Worm (Caenorhabditis elegans) whole organism, L2 larva: ENCODE measurements around the gene K03H1.7.

ENCODE experiments used
- C34F6.9 ChIP-seq: fragments of 150-350 bp; optimal IDR thresholded peaks from 2 replicates; lab custom pipeline; 2014; ENCODE audit warnings: missing biosample characterization, missing genetic modification characterization
- F13H6.1 ChIP-seq: sonication (generic microtip); optimal IDR thresholded peaks from 2 replicates; lab custom pipeline; 2016; ENCODE audit warnings: missing genetic modification characterization, missing compliant biosample characterization
- R02D3.7 ChIP-seq: fragments of 150-350 bp; optimal IDR thresholded peaks from 2 replicates; lab custom pipeline; 2014; ENCODE audit warnings: missing biosample characterization, missing genetic modification characterization
- Y55F3AM.14 ChIP-seq: fragments of 200-800 bp; sonication (Bioruptor generic); optimal IDR thresholded peaks from 2 replicates; lab custom pipeline; 2018; ENCODE audit warnings: mild to moderate bottlenecking, missing genetic modification characterization, missing compliant biosample characterization
- ZK546.5 ChIP-seq: sonication (generic microtip); optimal IDR thresholded peaks from 2 replicates; lab custom pipeline; 2017; ENCODE audit warnings: missing biosample characterization, missing genetic modification characterization
- alr-1 ChIP-seq: fragments of 150-350 bp; optimal IDR thresholded peaks from 2 replicates; lab custom pipeline; 2014; ENCODE audit warnings: missing biosample characterization, missing genetic modification characterization
- aly-2 ChIP-seq: fragments of 150-350 bp; optimal IDR thresholded peaks from 2 replicates; lab custom pipeline; 2014; ENCODE audit warnings: missing biosample characterization, missing genetic modification characterization
- ama-1 ChIP-seq: fragments of 150-350 bp; optimal IDR thresholded peaks from 2 replicates; lab custom pipeline; 2018; ENCODE audit warnings: inconsistent platforms
- blmp-1 ChIP-seq: sonication (generic microtip); optimal IDR thresholded peaks from 2 replicates; lab custom pipeline; 2017; ENCODE audit warnings: missing genetic modification characterization, mild to moderate bottlenecking, missing compliant biosample characterization, antibody characterized with exemption, moderate library complexity; ENCODE audit not compliant: insufficient read depth
- ceh-16 ChIP-seq: fragments of 150-350 bp; optimal IDR thresholded peaks from 2 replicates; lab custom pipeline; 2014; ENCODE audit warnings: missing biosample characterization, missing genetic modification characterization
- ceh-82 ChIP-seq: fragments of 150-350 bp; optimal IDR thresholded peaks from 2 replicates; lab custom pipeline; 2014; ENCODE audit warnings: missing biosample characterization, missing genetic modification characterization
- elt-1 ChIP-seq: fragments of 150-350 bp; optimal IDR thresholded peaks from 2 replicates; lab custom pipeline; 2014; ENCODE audit warnings: missing biosample characterization, missing genetic modification characterization
- fos-1 ChIP-seq: fragments of 150-350 bp; optimal IDR thresholded peaks from 2 replicates; lab custom pipeline; 2014; ENCODE audit warnings: missing biosample characterization, missing genetic modification characterization
- gmeb-1 ChIP-seq: fragments of 150-350 bp; optimal IDR thresholded peaks from 2 replicates; lab custom pipeline; 2014; ENCODE audit warnings: missing biosample characterization, missing genetic modification characterization
- lin-11 ChIP-seq: fragments of 150-350 bp; sonication (generic microtip); optimal IDR thresholded peaks from 2 replicates; lab custom pipeline; 2014; ENCODE audit warnings: missing biosample characterization, missing genetic modification characterization, inconsistent platforms, mixed read lengths
- lin-39 ChIP-seq: fragments of 150-350 bp; optimal IDR thresholded peaks from 2 replicates; lab custom pipeline; 2014; ENCODE audit warnings: missing biosample characterization, missing genetic modification reagents, missing genetic modification characterization
- lsy-2 ChIP-seq, 2 experiments: fragments of 150-350 bp in 1 of 2; sonication (generic microtip) in 1 of 2; optimal IDR thresholded peaks; 2 replicates each; lab custom pipeline; 2014 to 2017; ENCODE audit warnings: missing biosample characterization in 2 of 2, missing genetic modification characterization in 2 of 2
- mab-5 ChIP-seq: fragments of 150-350 bp; optimal IDR thresholded peaks from 2 replicates; lab custom pipeline; 2014; ENCODE audit warnings: missing biosample characterization, missing genetic modification characterization
- nhr-12 ChIP-seq: fragments of 150-350 bp; optimal IDR thresholded peaks from 2 replicates; lab custom pipeline; 2014; ENCODE audit warnings: missing biosample characterization, missing genetic modification characterization
- nhr-23 ChIP-seq: fragments of 150-350 bp; optimal IDR thresholded peaks from 2 replicates; lab custom pipeline; 2014; ENCODE audit warnings: missing biosample characterization, missing genetic modification reagents, missing genetic modification characterization
- nhr-25 ChIP-seq: fragments of 150-350 bp; sonication (generic microtip); optimal IDR thresholded peaks from 3 replicates; lab custom pipeline; 2014; ENCODE audit warnings: missing biosample characterization, missing genetic modification characterization
- nhr-6 ChIP-seq: fragments of 150-350 bp; optimal IDR thresholded peaks from 2 replicates; lab custom pipeline; 2014; ENCODE audit warnings: missing biosample characterization, missing genetic modification characterization
- peb-1 ChIP-seq: fragments of 150-350 bp; optimal IDR thresholded peaks from 2 replicates; lab custom pipeline; 2014; ENCODE audit warnings: missing biosample characterization, missing genetic modification characterization
- sem-4 ChIP-seq: fragments of 150-350 bp; optimal IDR thresholded peaks from 2 replicates; lab custom pipeline; 2014; ENCODE audit warnings: missing biosample characterization, missing genetic modification reagents, missing genetic modification characterization
- sma-3 ChIP-seq: sonication (generic microtip); optimal IDR thresholded peaks from 2 replicates; lab custom pipeline; 2016; ENCODE audit warnings: missing genetic modification reagents, missing genetic modification characterization, missing compliant biosample characterization
- snpc-4 ChIP-seq: fragments of 150-350 bp; optimal IDR thresholded peaks from 2 replicates; lab custom pipeline; 2014; ENCODE audit warnings: missing biosample characterization, missing genetic modification characterization
- unc-39 ChIP-seq: fragments of 150-350 bp; optimal IDR thresholded peaks from 2 replicates; lab custom pipeline; 2014; ENCODE audit warnings: missing biosample characterization, missing genetic modification characterization
- unc-55 ChIP-seq: fragments of 150-350 bp; sonication (generic microtip); optimal IDR thresholded peaks from 3 replicates; lab custom pipeline; 2014; ENCODE audit warnings: missing biosample characterization, missing genetic modification reagents, missing genetic modification characterization
- unc-62 ChIP-seq: fragments of 150-350 bp; optimal IDR thresholded peaks from 2 replicates; lab custom pipeline; 2014; ENCODE audit warnings: missing biosample characterization, missing genetic modification reagents, missing genetic modification characterization
- zag-1 ChIP-seq: fragments of 150-350 bp; optimal IDR thresholded peaks from 2 replicates; lab custom pipeline; 2014; ENCODE audit warnings: missing biosample characterization, missing genetic modification characterization
- ztf-1 ChIP-seq: fragments of 200-800 bp; sonication (Bioruptor generic); conservative IDR thresholded peaks from 2 replicates; pipeline ENCODE4 v1.3.6; 2022; ENCODE audit warnings: missing genetic modification characterization, missing compliant biosample characterization
- ztf-11 ChIP-seq: sonication (generic microtip); optimal IDR thresholded peaks from 2 replicates; lab custom pipeline; 2017; ENCODE audit warnings: missing biosample characterization, missing genetic modification characterization

The K03H1.7 gene

DNA sequence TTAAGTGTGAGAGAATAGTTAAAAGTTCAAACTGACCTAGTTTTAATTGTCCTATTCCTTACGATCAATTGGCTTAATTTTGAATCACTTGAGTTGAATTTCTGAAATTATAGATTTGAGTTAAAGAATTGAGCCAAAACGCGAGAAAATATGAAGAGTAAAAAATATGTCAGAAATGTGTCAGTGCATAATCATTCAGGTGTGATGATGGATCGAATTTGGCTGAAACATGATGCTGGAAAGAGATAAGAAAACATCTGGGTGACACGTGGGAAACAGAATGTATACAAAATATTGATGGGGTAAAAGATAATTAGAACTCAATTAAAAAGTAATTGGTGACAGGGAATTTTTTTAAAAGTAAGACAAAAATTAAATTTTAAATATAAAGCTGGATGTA lies 26.6 kb downstream of the K03H1.7 start, which contains the start of gene R10E12.2:
Gene R10E12.2, minus strand, starts transcription at position 101 of the 400 bp plus-strand sequence.
- TF ChIP-seq ztf-11, result no peak
- no peak for TF ChIP-seq nhr-12 (tag; lab: Kevin White, UChicago)
- no peak for TF ChIP-seq ama-1 (lab: Kevin White, UChicago)
- TF ChIP-seq ceh-82 (tag; lab: Kevin White, UChicago), result no peak
- no peak for TF ChIP-seq nhr-23 (tag; lab: Kevin White, UChicago)
- TF ChIP-seq lin-39 (tag; lab: Kevin White, UChicago), result no peak
- no peak for TF ChIP-seq Y55F3AM.14
- TF ChIP-seq R02D3.7, result no peak
- no peak for TF ChIP-seq nhr-6 (tag; lab: Kevin White, UChicago)
- no peak for TF ChIP-seq C34F6.9 (tag; lab: Kevin White, UChicago)
- no peak for TF ChIP-seq F13H6.1 (tag; lab: Kevin White, UChicago)
- TF ChIP-seq peb-1 (tag; lab: Kevin White, UChicago), result no peak
- no peak for TF ChIP-seq alr-1 (tag; lab: Kevin White, UChicago)
- TF ChIP-seq zag-1 (tag; lab: Kevin White, UChicago), result no peak
- no peak for TF ChIP-seq ztf-1 (GFP tag; lab: Robert Waterston, UW)
- TF ChIP-seq nhr-25 (tag; lab: Kevin White, UChicago), result no peak
- TF ChIP-seq snpc-4 (tag; lab: Kevin White, UChicago), result no peak
- TF ChIP-seq, all 48 proteins: peak for 0

ce11 chrIII:9982119-9982642 lies 35.0 kb downstream of the K03H1.7 start:
- TF ChIP-seq unc-62 (GFP tag; lab: Kevin White, UChicago) (no peak), gmeb-1 (tag; lab: Kevin White, UChicago) (no peak), sma-3 (no peak), F13H6.1 (tag; lab: Kevin White, UChicago) (no peak), aly-2 (no peak), ceh-16 (tag; lab: Kevin White, UChicago) (no peak), unc-39 (no peak), sem-4 (tag; lab: Kevin White, UChicago) (no peak), R02D3.7 (no peak), lsy-2 (tag; optimal IDR thresholded peaks at IDR 0.05; lab: Kevin White, UChicago) (no peak), alr-1 (tag; lab: Kevin White, UChicago) (no peak), nhr-23 (tag; lab: Kevin White, UChicago) (no peak), mab-5 (no peak), nhr-12 (tag; lab: Kevin White, UChicago) (no peak), blmp-1 (tag; lab: Kevin White, UChicago) (no peak), ZK546.5 (tag; lab: Kevin White, UChicago) (no peak)

- no peak for TF ChIP-seq lsy-2 (tag; optimal IDR thresholded peaks at IDR 0.05; lab: Kevin White, UChicago)
- no peak for TF ChIP-seq aly-2
- TF ChIP-seq lin-39 (tag; lab: Kevin White, UChicago), result no peak
- TF ChIP-seq F13H6.1 (tag; lab: Kevin White, UChicago), result no peak
- no peak for TF ChIP-seq zag-1 (tag; lab: Kevin White, UChicago)
- no peak for TF ChIP-seq C34F6.9 (tag; lab: Kevin White, UChicago)
- TF ChIP-seq fos-1 (tag; lab: Kevin White, UChicago), result no peak
- no peak for TF ChIP-seq sem-4 (tag; lab: Kevin White, UChicago)
- TF ChIP-seq R02D3.7, result no peak
- TF ChIP-seq ZK546.5 (tag; lab: Kevin White, UChicago), result no peak
- no peak for TF ChIP-seq peb-1 (tag; lab: Kevin White, UChicago)
- no peak for TF ChIP-seq snpc-4 (tag; lab: Kevin White, UChicago)
- no peak for TF ChIP-seq lin-11 (tag; lab: Kevin White, UChicago)
- TF ChIP-seq Y55F3AM.14, result no peak
- TF ChIP-seq ceh-82 (tag; lab: Kevin White, UChicago), result no peak
- no peak for TF ChIP-seq nhr-23 (tag; lab: Kevin White, UChicago)
- TF ChIP-seq elt-1 (tag; lab: Kevin White, UChicago), result no peak
Observed at ce11 chrIII:9984604-9985003, 37.4 kb downstream of the K03H1.7 start.

- peak; percentile 95 for TF ChIP-seq unc-55 (GFP tag; lab: Kevin White, UChicago)
- no peak for TF ChIP-seq snpc-4 (tag; lab: Kevin White, UChicago)
- no peak for TF ChIP-seq unc-39
- TF ChIP-seq mab-5, result peak; percentile 74
- TF ChIP-seq F13H6.1 (tag; lab: Kevin White, UChicago), result no peak
- no peak for TF ChIP-seq elt-1 (tag; lab: Kevin White, UChicago)
- TF ChIP-seq, all 48 proteins: peak for 2
Observed at ce11 chrIII:9985542-9985941, 38.3 kb downstream of the K03H1.7 start.
